Worm (Caenorhabditis elegans) whole organism, mixed stage, embryonic: Measurements from ENCODE around the gene twnk-1.

Source experiments
- M03D4.4 ChIP-seq: sonication (generic microtip); optimal IDR thresholded peaks from 2 replicates; lab custom pipeline; 2017; ENCODE audit warnings: mild to moderate bottlenecking, missing genetic modification characterization, missing compliant biosample characterization
- ceh-43 ChIP-seq: fragments of 200-800 bp; sonication (Bioruptor generic); optimal IDR thresholded peaks from 2 replicates; lab custom pipeline; 2018; ENCODE audit warnings: mild to moderate bottlenecking, missing genetic modification characterization, moderate library complexity, missing compliant biosample characterization
- ceh-83 ChIP-seq: fragments of 200-800 bp; sonication (Bioruptor generic); optimal IDR thresholded peaks from 2 replicates; lab custom pipeline; 2018; ENCODE audit warnings: mild to moderate bottlenecking, missing genetic modification characterization, missing compliant biosample characterization
- cnd-1 ChIP-seq: fragments of 200-800 bp; sonication (Bioruptor generic); optimal IDR thresholded peaks from 2 replicates; lab custom pipeline; 2018; ENCODE audit warnings: mild to moderate bottlenecking, missing genetic modification characterization, missing compliant biosample characterization
- elt-1 ChIP-seq: sonication (generic microtip); optimal IDR thresholded peaks from 2 replicates; lab custom pipeline; 2017; ENCODE audit warnings: missing genetic modification characterization, mild to moderate bottlenecking, missing compliant biosample characterization, antibody characterized with exemption, moderate library complexity, borderline replicate concordance; ENCODE audit not compliant: insufficient read depth
- elt-3 ChIP-seq: fragments of 150-350 bp; optimal IDR thresholded peaks from 2 replicates; lab custom pipeline; 2014; ENCODE audit warnings: missing biosample characterization, missing genetic modification characterization
- flh-1 ChIP-seq: fragments of 200-800 bp; sonication (Bioruptor generic); optimal IDR thresholded peaks from 2 replicates; lab custom pipeline; 2018; ENCODE audit warnings: mild to moderate bottlenecking, missing genetic modification characterization, moderate library complexity, missing compliant biosample characterization
- ham-2 ChIP-seq: fragments of 200-800 bp; sonication (Bioruptor generic); optimal IDR thresholded peaks from 2 replicates; lab custom pipeline; 2018; ENCODE audit warnings: mild to moderate bottlenecking, missing genetic modification characterization, missing compliant biosample characterization
- lin-13 ChIP-seq: fragments of 150-350 bp; optimal IDR thresholded peaks from 2 replicates; lab custom pipeline; 2014; ENCODE audit warnings: missing biosample characterization, missing genetic modification characterization
- lin-32 ChIP-seq: fragments of 200-800 bp; sonication (Bioruptor generic); optimal IDR thresholded peaks from 2 replicates; lab custom pipeline; 2018; ENCODE audit warnings: mild to moderate bottlenecking, missing genetic modification characterization, missing compliant biosample characterization
- lsy-2 ChIP-seq: fragments of 150-350 bp; optimal IDR thresholded peaks from 2 replicates; lab custom pipeline; 2014; ENCODE audit warnings: missing biosample characterization, missing genetic modification characterization
- mab-5 ChIP-seq: fragments of 150-350 bp; optimal IDR thresholded peaks from 2 replicates; lab custom pipeline; 2014; ENCODE audit warnings: missing biosample characterization, missing genetic modification characterization
- mep-1 ChIP-seq: fragments of 150-350 bp; optimal IDR thresholded peaks from 2 replicates; lab custom pipeline; 2017; ENCODE audit warnings: missing biosample characterization, missing genetic modification reagents, missing genetic modification characterization, inconsistent platforms
- mls-2 ChIP-seq: sonication (generic microtip); optimal IDR thresholded peaks from 2 replicates; lab custom pipeline; 2016; ENCODE audit warnings: mild to moderate bottlenecking, missing genetic modification characterization, moderate library complexity, missing compliant biosample characterization
- nhr-12 ChIP-seq: fragments of 150-350 bp; optimal IDR thresholded peaks from 2 replicates; lab custom pipeline; 2014; ENCODE audit warnings: missing biosample characterization, missing genetic modification characterization
- nhr-2 ChIP-seq: fragments of 150-350 bp; optimal IDR thresholded peaks from 2 replicates; lab custom pipeline; 2014; ENCODE audit warnings: missing biosample characterization, missing genetic modification characterization
- nhr-237 ChIP-seq: fragments of 150-350 bp; optimal IDR thresholded peaks from 2 replicates; lab custom pipeline; 2014; ENCODE audit warnings: missing biosample characterization, missing genetic modification characterization
- nhr-28 ChIP-seq: fragments of 150-350 bp; optimal IDR thresholded peaks from 2 replicates; lab custom pipeline; 2014; ENCODE audit warnings: missing biosample characterization, missing genetic modification characterization
- nhr-76 ChIP-seq: sonication (generic microtip); optimal IDR thresholded peaks from 2 replicates; lab custom pipeline; 2017; ENCODE audit warnings: missing biosample characterization, missing genetic modification characterization
- pha-4 ChIP-seq: fragments of 150-350 bp; optimal IDR thresholded peaks from 2 replicates; lab custom pipeline; 2018; ENCODE audit warnings: missing biosample characterization, missing genetic modification reagents, missing genetic modification characterization
- sem-2 ChIP-seq: fragments of 200-800 bp; sonication (Bioruptor generic); optimal IDR thresholded peaks from 2 replicates; lab custom pipeline; 2018; ENCODE audit warnings: mild to moderate bottlenecking, missing genetic modification characterization, missing compliant biosample characterization
- snpc-4 ChIP-seq: fragments of 150-350 bp; optimal IDR thresholded peaks from 2 replicates; lab custom pipeline; 2014; ENCODE audit warnings: missing biosample characterization, missing genetic modification characterization
- sptf-1 ChIP-seq: sonication (generic microtip); optimal IDR thresholded peaks from 2 replicates; lab custom pipeline; 2017; ENCODE audit warnings: mild to moderate bottlenecking, missing genetic modification characterization, moderate library complexity, missing compliant biosample characterization
- tbx-8 ChIP-seq: fragments of 200-800 bp; sonication (Bioruptor generic); optimal IDR thresholded peaks from 2 replicates; lab custom pipeline; 2018; ENCODE audit warnings: mild to moderate bottlenecking, missing genetic modification characterization, moderate library complexity, missing compliant biosample characterization
- unc-120 ChIP-seq: sonication (generic microtip); optimal IDR thresholded peaks from 2 replicates; lab custom pipeline; 2017; ENCODE audit warnings: missing genetic modification characterization, missing compliant biosample characterization; ENCODE audit not compliant: poor library complexity, severe bottlenecking
- unc-39 ChIP-seq: fragments of 150-350 bp; optimal IDR thresholded peaks from 2 replicates; lab custom pipeline; 2014; ENCODE audit warnings: missing biosample characterization, missing genetic modification characterization
- unc-62 ChIP-seq: fragments of 150-350 bp; optimal IDR thresholded peaks from 2 replicates; lab custom pipeline; 2014; ENCODE audit warnings: missing biosample characterization, missing genetic modification reagents, missing genetic modification characterization
- zip-8 ChIP-seq: fragments of 150-350 bp; optimal IDR thresholded peaks from 2 replicates; lab custom pipeline; 2014; ENCODE audit warnings: missing biosample characterization, missing genetic modification characterization
- ztf-11 ChIP-seq: fragments of 150-350 bp; optimal IDR thresholded peaks from 2 replicates; lab custom pipeline; 2014; ENCODE audit warnings: missing biosample characterization, missing genetic modification characterization

The twnk-1 gene

ce11 chrX:5821842-5822241, 30.8 kb downstream of the twnk-1 start, which contains the start of gene hbl-1:
Gene hbl-1, plus strand, starts transcription at chrX:5822142.
- TF ChIP-seq sptf-1 (tag; lab: Kevin White, UChicago) (no peak), lin-32 (no peak), ceh-43 (GFP tag; lab: Kevin White, UChicago) (no peak), unc-120 (tag; lab: Kevin White, UChicago) (no peak), pha-4 (tag; lab: Kevin White, UChicago) (no peak), elt-3 (tag; lab: Kevin White, UChicago) (no peak), nhr-2 (tag; lab: Kevin White, UChicago) (no peak), snpc-4 (tag; lab: Kevin White, UChicago) (no peak), mab-5 (tag; lab: Kevin White, UChicago) (no peak), nhr-237 (no peak), M03D4.4 (tag; lab: Kevin White, UChicago) (no peak), elt-1 (tag; lab: Kevin White, UChicago) (no peak), mls-2 (tag; lab: Kevin White, UChicago) (no peak)

DNA sequence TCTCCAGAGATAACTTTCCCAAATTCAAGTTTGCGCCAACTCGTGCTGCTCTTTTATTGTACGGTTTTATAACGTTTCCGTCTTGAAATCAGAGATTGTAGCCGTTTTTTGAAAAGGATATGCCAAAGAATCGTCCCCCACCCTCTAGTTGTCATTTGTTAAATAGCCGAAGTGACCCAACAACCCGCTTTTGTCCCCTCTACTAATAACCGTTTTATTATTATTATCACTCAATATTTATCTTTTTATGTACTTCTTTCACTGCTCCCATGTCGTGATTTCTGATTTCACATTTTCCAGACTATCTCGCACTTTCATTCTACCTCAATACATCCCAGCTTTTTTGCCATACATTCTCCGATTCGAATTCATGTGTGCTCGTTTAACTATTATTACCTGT, 36.0 kb downstream of the twnk-1 start:
- TF ChIP-seq unc-39, result no peak
- no peak for TF ChIP-seq flh-1 (GFP tag; lab: Kevin White, UChicago)
- TF ChIP-seq sptf-1 (tag; lab: Kevin White, UChicago), result peak; percentile 16
- no peak for TF ChIP-seq nhr-237
- no peak for TF ChIP-seq M03D4.4 (tag; lab: Kevin White, UChicago)
- peak; percentile 18 for TF ChIP-seq cnd-1 (tag; lab: Kevin White, UChicago)
- no peak for TF ChIP-seq sem-2 (GFP tag; lab: Kevin White, UChicago)
- TF ChIP-seq, all 35 proteins: peak for 2

DNA sequence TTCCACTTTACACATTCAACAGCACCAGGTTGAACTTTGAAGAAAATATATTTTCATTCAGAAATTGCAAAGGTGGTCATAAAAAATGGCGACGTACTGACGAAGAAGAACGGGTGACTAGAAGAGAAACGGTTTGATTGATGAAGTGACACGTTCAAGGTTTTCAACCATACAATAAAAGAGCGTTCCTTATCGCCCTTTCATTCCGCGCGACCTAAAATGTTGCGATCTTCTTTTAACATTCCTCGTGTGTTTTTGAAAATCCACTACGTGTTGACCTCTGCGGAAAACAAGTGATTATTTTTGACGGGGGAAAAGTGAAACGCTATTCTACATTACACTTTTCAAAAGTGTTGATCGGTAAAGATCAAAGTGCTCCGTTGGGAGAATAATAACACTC, 37.1 kb downstream of the twnk-1 start:
- TF ChIP-seq ham-2 (GFP tag; lab: Kevin White, UChicago) (peak; percentile 17), unc-62 (GFP tag; lab: Kevin White, UChicago) (peak; percentile 72), elt-3 (tag; lab: Kevin White, UChicago) (no peak), ceh-83 (GFP tag; lab: Kevin White, UChicago) (peak; percentile 15)
- TF ChIP-seq, all 35 proteins: peak for 3

DNA sequence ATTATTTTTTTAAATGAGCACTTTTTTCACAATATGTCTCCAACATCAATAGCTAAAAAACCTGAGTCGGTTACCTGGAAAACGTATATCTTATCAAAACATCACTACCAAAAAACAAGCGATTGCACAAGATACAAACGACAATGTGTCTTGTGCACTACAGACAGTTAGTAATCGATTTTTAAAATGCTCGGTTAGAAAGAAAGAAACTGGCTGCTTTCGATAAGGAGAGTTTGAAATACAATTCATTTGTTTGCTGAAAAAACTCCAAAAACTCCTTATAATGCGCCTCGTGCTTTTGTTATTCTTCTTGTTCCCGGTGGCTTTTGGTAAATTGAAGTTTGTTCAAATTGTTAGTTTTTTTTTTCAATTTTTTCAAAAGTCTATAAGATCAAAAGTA, 38.2 kb downstream of the twnk-1 start, which contains the start of gene acp-5:
Gene acp-5, plus strand, starts transcription at position 261 of the 400 bp plus-strand sequence.
- TF ChIP-seq mls-2 (tag; lab: Kevin White, UChicago) (no peak), flh-1 (GFP tag; lab: Kevin White, UChicago) (no peak), nhr-2 (tag; lab: Kevin White, UChicago) (no peak), M03D4.4 (tag; lab: Kevin White, UChicago) (no peak), sem-2 (GFP tag; lab: Kevin White, UChicago) (no peak), cnd-1 (tag; lab: Kevin White, UChicago) (no peak), ceh-83 (GFP tag; lab: Kevin White, UChicago) (no peak), mep-1 (no peak), snpc-4 (tag; lab: Kevin White, UChicago) (no peak)
- TF ChIP-seq, all 35 proteins: peak for 0

DNA sequence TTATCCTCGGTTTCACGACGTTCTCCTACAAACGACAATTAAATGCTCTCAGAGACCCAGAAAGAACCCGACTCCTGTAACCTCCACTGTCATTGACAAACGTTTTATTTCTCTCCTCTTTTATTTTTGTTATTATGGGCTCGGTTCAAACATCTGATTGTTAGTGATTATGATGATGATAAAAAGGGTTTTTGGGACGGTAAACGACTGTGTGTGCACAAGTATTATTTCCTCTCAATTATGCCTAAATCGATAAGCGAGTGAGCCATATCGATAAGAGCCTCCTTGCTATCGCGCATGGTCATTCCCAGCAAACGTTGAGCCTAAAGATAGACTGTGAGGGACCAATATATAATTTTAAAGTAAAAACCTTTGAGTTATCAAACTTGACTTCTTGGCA, 40.8 kb downstream of the twnk-1 start:
- TF ChIP-seq tbx-8 (GFP tag; lab: Kevin White, UChicago), result no peak
- no peak for TF ChIP-seq M03D4.4 (tag; lab: Kevin White, UChicago)
- TF ChIP-seq nhr-12 (tag; lab: Kevin White, UChicago), result no peak
- TF ChIP-seq zip-8 (tag; lab: Kevin White, UChicago), result no peak
- TF ChIP-seq lin-13 (tag; lab: Kevin White, UChicago), result no peak
- TF ChIP-seq lsy-2 (tag; lab: Kevin White, UChicago), result no peak
- TF ChIP-seq nhr-237, result no peak
- no peak for TF ChIP-seq ztf-11 (tag; lab: Kevin White, UChicago)
- TF ChIP-seq nhr-76 (tag; lab: Kevin White, UChicago), result no peak
- TF ChIP-seq lin-32, result no peak
- no peak for TF ChIP-seq elt-3 (tag; lab: Kevin White, UChicago)
- TF ChIP-seq cnd-1 (tag; lab: Kevin White, UChicago), result no peak
- no peak for TF ChIP-seq nhr-28 (tag; lab: Kevin White, UChicago)
